Worm (Caenorhabditis elegans) whole organism, early embryonic: ENCODE measurements around the gene col-175.

ENCODE experiments used
- B0310.2 ChIP-seq: sonication (generic microtip); optimal IDR thresholded peaks from 2 replicates; lab custom pipeline; 2016; ENCODE audit warnings: mild to moderate bottlenecking, missing genetic modification characterization, missing compliant biosample characterization
- ets-7 ChIP-seq: sonication (generic microtip); optimal IDR thresholded peaks from 2 replicates; lab custom pipeline; 2016; ENCODE audit warnings: missing genotype, missing genetic modification characterization, missing compliant biosample characterization
- tra-4 ChIP-seq: sonication (generic microtip); optimal IDR thresholded peaks from 2 replicates; lab custom pipeline; 2017; ENCODE audit warnings: missing genetic modification characterization, missing compliant biosample characterization

DNA sequence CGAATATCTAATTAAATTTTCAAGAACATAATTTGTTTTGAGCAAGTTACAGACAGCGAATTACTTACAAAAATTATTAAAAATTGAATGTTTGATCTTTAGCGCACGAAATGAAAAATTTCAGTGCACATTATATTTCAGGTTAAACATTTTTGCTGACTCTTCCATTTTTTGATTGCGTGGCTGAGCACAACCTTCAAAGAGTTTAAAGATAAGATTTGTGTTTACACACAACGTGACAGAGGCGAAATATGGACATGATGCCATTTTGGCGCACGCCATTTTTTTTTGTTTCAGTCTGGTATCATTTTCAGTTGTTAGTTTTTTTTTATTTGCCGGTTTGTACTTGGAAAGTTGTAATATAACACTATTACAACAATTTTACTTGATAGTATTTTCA lies 21.7 kb downstream of the col-175 start:
- TF ChIP-seq ets-7 (tag; lab: Kevin White, UChicago) (no peak), tra-4 (tag; lab: Kevin White, UChicago) (no peak), B0310.2 (tag; lab: Kevin White, UChicago) (no peak)
